Fruit fly (Drosophila melanogaster) whole organism, embryonic: Measurements from ENCODE around the gene CG33939.
A peak's percentile ranks its signal among the peaks of the same experiment; 100 is the strongest.

Source experiments
- BtbVII ChIP-seq: fragments of 200-800 bp; sonication (Bioruptor generic); optimal IDR thresholded peaks from 3 replicates; lab custom pipeline; 2017; ENCODE audit warnings: missing biosample characterization, mild to moderate bottlenecking, missing genetic modification characterization
- CG10321 ChIP-seq: fragments of 200-800 bp; sonication (Bioruptor generic); IDR thresholded peaks from 2 replicates; pipeline ENCODE4 v1.3.6; 2022; ENCODE audit warnings: missing biosample characterization, missing genetic modification characterization
- CG10654 ChIP-seq: fragments of 200-800 bp; sonication (Bioruptor generic); optimal IDR thresholded peaks from 2 replicates; lab custom pipeline; 2016; ENCODE audit warnings: missing biosample characterization, missing genetic modification characterization
- CG11085 ChIP-seq: fragments of 200-800 bp; sonication (Bioruptor generic); IDR thresholded peaks from 2 replicates; pipeline ENCODE4 v1.3.6; 2022; ENCODE audit warnings: missing biosample characterization, missing genetic modification characterization
- CG13287 ChIP-seq: fragments of 200-800 bp; sonication (Bioruptor generic); IDR thresholded peaks from 2 replicates; pipeline ENCODE4 v1.3.6; 2022; ENCODE audit warnings: missing biosample characterization, missing genetic modification characterization; ENCODE audit not compliant: partially characterized antibody
- CG13624 ChIP-seq: fragments of 200-800 bp; sonication (Bioruptor generic); optimal IDR thresholded peaks from 2 replicates; lab custom pipeline; 2016; ENCODE audit warnings: missing biosample characterization, missing genetic modification characterization
- CG14014 ChIP-seq: fragments of 200-800 bp; sonication (Bioruptor generic); IDR thresholded peaks from 2 replicates; pipeline ENCODE4 v1.3.6; 2022; ENCODE audit warnings: missing biosample characterization, missing genetic modification characterization
- CG1603 ChIP-seq: fragments of 200-800 bp; sonication (Bioruptor generic); optimal IDR thresholded peaks from 2 replicates; lab custom pipeline; 2019; ENCODE audit warnings: missing biosample characterization, mild to moderate bottlenecking, missing genetic modification characterization, moderate library complexity
- CG16863 ChIP-seq: fragments of 200-800 bp; sonication (Bioruptor generic); optimal IDR thresholded peaks from 3 replicates; lab custom pipeline; 2016; ENCODE audit warnings: missing biosample characterization, missing genetic modification characterization
- CG1792 ChIP-seq: fragments of 200-800 bp; sonication (Bioruptor generic); optimal IDR thresholded peaks from 2 replicates; lab custom pipeline; 2016; ENCODE audit warnings: missing biosample characterization, missing genetic modification characterization
- CG2116 ChIP-seq: fragments of 200-800 bp; sonication (Bioruptor generic); optimal IDR thresholded peaks from 3 replicates; lab custom pipeline; 2018; ENCODE audit warnings: missing biosample characterization, mild to moderate bottlenecking, missing genetic modification characterization
- CG2875 ChIP-seq: fragments of 200-800 bp; sonication (Bioruptor generic); optimal IDR thresholded peaks from 2 replicates; lab custom pipeline; 2017; ENCODE audit warnings: missing biosample characterization, mild to moderate bottlenecking, missing genetic modification characterization, missing genetic modification reagents
- CG9876 ChIP-seq: fragments of 200-800 bp; sonication (Bioruptor generic); optimal IDR thresholded peaks from 2 replicates; lab custom pipeline; 2016; ENCODE audit warnings: missing biosample characterization, missing genetic modification characterization
- CG9932 ChIP-seq: fragments of 200-800 bp; sonication (Bioruptor generic); IDR thresholded peaks from 2 replicates; pipeline ENCODE4 v1.3.6; 2022; ENCODE audit warnings: missing biosample characterization, missing genetic modification characterization
- Chrac-16 ChIP-seq: fragments of 200-800 bp; sonication (Bioruptor generic); optimal IDR thresholded peaks from 3 replicates; lab custom pipeline; 2016; ENCODE audit warnings: missing biosample characterization, missing genetic modification characterization
- D19B ChIP-seq: fragments of 200-800 bp; sonication (Bioruptor generic); optimal IDR thresholded peaks from 2 replicates; lab custom pipeline; 2017; ENCODE audit warnings: missing biosample characterization, mild to moderate bottlenecking, missing genetic modification characterization
- Dad ChIP-seq: fragments of 200-800 bp; sonication (Bioruptor generic); optimal IDR thresholded peaks from 3 replicates; lab custom pipeline; 2016; ENCODE audit warnings: missing biosample characterization, missing genetic modification characterization
- Dp ChIP-seq: fragments of 200-800 bp; sonication (Bioruptor generic); optimal IDR thresholded peaks from 2 replicates; lab custom pipeline; 2018; ENCODE audit warnings: missing biosample characterization, mild to moderate bottlenecking, missing genetic modification characterization, moderate library complexity
- HmgD ChIP-seq: fragments of 200-800 bp; sonication (Bioruptor generic); optimal IDR thresholded peaks from 3 replicates; lab custom pipeline; 2016; ENCODE audit warnings: missing biosample characterization, missing genetic modification characterization
- Hr78 ChIP-seq, 2 experiments: fragments of 200-800 bp in 1 of 2; fragments of >200 bp in 1 of 2; sonication (Bioruptor generic) in 1 of 2; optimal IDR thresholded peaks; 2 replicates each; lab custom pipeline; 2017 to 2019; ENCODE audit warnings: missing biosample characterization in 2 of 2, missing genetic modification characterization in 2 of 2, mild to moderate bottlenecking in 1 of 2, moderate library complexity in 1 of 2
- NC2α ChIP-seq: fragments of 200-800 bp; sonication (Bioruptor generic); optimal IDR thresholded peaks from 2 replicates; lab custom pipeline; 2016; ENCODE audit warnings: missing biosample characterization, missing genetic modification characterization
- Ptx1 ChIP-seq: fragments of 200-800 bp; sonication (Bioruptor generic); IDR thresholded peaks from 2 replicates; pipeline ENCODE4 v1.3.6; 2022; ENCODE audit warnings: missing biosample characterization, missing genetic modification characterization
- Spps ChIP-seq: fragments of 200-800 bp; sonication (Bioruptor generic); optimal IDR thresholded peaks from 2 replicates; lab custom pipeline; 2018; ENCODE audit warnings: missing biosample characterization, mild to moderate bottlenecking, missing genetic modification characterization
- ab ChIP-seq: fragments of 200-800 bp; sonication (Bioruptor generic); optimal IDR thresholded peaks from 2 replicates; lab custom pipeline; 2016; ENCODE audit warnings: missing biosample characterization, missing genetic modification characterization
- ap ChIP-seq: fragments of 200-800 bp; sonication (Bioruptor generic); IDR thresholded peaks from 2 replicates; pipeline ENCODE4 v1.3.6; 2022; ENCODE audit warnings: missing biosample characterization, missing genetic modification characterization
- bsh ChIP-seq, 2 experiments: fragments of 200-800 bp; sonication (Bioruptor generic); optimal IDR thresholded peaks; 2 replicates each; lab custom pipeline; 2017 to 2018; ENCODE audit warnings: mild to moderate bottlenecking in 2 of 2, missing biosample characterization in 2 of 2, missing genetic modification characterization in 2 of 2, moderate library complexity in 1 of 2
- chif ChIP-seq, 2 experiments: fragments of 200-800 bp; sonication (Bioruptor generic); optimal IDR thresholded peaks; 3 replicates each; lab custom pipeline; 2016; ENCODE audit warnings: missing biosample characterization in 2 of 2, missing genetic modification characterization in 2 of 2
- croc ChIP-seq: fragments of 200-800 bp; sonication (Bioruptor generic); conservative IDR thresholded peaks from 3 replicates; pipeline ENCODE4 v1.3.6; 2022; ENCODE audit warnings: missing biosample characterization, missing genetic modification characterization
- dimm ChIP-seq: fragments of 200-800 bp; sonication (Bioruptor generic); IDR thresholded peaks from 2 replicates; pipeline ENCODE4 v1.3.6; 2022; ENCODE audit warnings: missing biosample characterization, missing genetic modification characterization
- dmrt99B ChIP-seq: fragments of 200-800 bp; sonication (Bioruptor generic); optimal IDR thresholded peaks from 2 replicates; lab custom pipeline; 2018; ENCODE audit warnings: missing biosample characterization, mild to moderate bottlenecking, missing genetic modification characterization, moderate library complexity
- dysf ChIP-seq: fragments of 200-800 bp; sonication (Bioruptor generic); IDR thresholded peaks from 3 replicates; pipeline ENCODE4 v1.3.6; 2022; ENCODE audit warnings: missing biosample characterization, missing genetic modification characterization
- fd64A ChIP-seq: fragments of 200-800 bp; sonication (Bioruptor generic); optimal IDR thresholded peaks from 3 replicates; lab custom pipeline; 2018; ENCODE audit warnings: missing biosample characterization, mild to moderate bottlenecking, missing genetic modification characterization
- fru ChIP-seq: fragments of >200 bp; optimal IDR thresholded peaks from 2 replicates; lab custom pipeline; 2017
- gem ChIP-seq: fragments of 200-800 bp; sonication (Bioruptor generic); optimal IDR thresholded peaks from 2 replicates; lab custom pipeline; 2019; ENCODE audit warnings: missing biosample characterization, mild to moderate bottlenecking, missing genetic modification characterization, moderate library complexity
- gsb-n ChIP-seq: fragments of 200-800 bp; sonication (Bioruptor generic); optimal IDR thresholded peaks from 3 replicates; lab custom pipeline; 2018; ENCODE audit warnings: missing biosample characterization, mild to moderate bottlenecking, missing genetic modification characterization
- her ChIP-seq: fragments of 200-800 bp; sonication (Bioruptor generic); optimal IDR thresholded peaks from 2 replicates; lab custom pipeline; 2016; ENCODE audit warnings: missing biosample characterization, missing genetic modification characterization
- inv ChIP-seq: fragments of 200-800 bp; sonication (Bioruptor generic); IDR thresholded peaks from 2 replicates; pipeline ENCODE4 v1.3.6; 2022; ENCODE audit warnings: missing biosample characterization, missing genetic modification characterization; ENCODE audit not compliant: partially characterized antibody
- klu ChIP-seq: fragments of 200-800 bp; sonication (Bioruptor generic); IDR thresholded peaks from 2 replicates; pipeline ENCODE4 v1.3.6; 2022; ENCODE audit warnings: missing biosample characterization, missing genetic modification characterization
- lab ChIP-seq: fragments of 200-800 bp; sonication (Bioruptor generic); optimal IDR thresholded peaks from 3 replicates; lab custom pipeline; 2017; ENCODE audit warnings: missing biosample characterization, missing genetic modification characterization, mild to moderate bottlenecking, moderate library complexity, missing genetic modification reagents
- lbe ChIP-seq: fragments of 200-800 bp; sonication (Bioruptor generic); optimal IDR thresholded peaks from 2 replicates; lab custom pipeline; 2016; ENCODE audit warnings: missing biosample characterization, mild to moderate bottlenecking, missing genetic modification characterization
- lilli ChIP-seq: fragments of 200-800 bp; sonication (Bioruptor generic); optimal IDR thresholded peaks from 3 replicates; lab custom pipeline; 2016; ENCODE audit warnings: missing biosample characterization, missing genetic modification characterization
- p53 ChIP-seq: fragments of 200-800 bp; sonication (Bioruptor generic); optimal IDR thresholded peaks from 2 replicates; lab custom pipeline; 2016; ENCODE audit warnings: missing biosample characterization, missing genetic modification characterization
- pan ChIP-seq, 4 experiments: fragments of >200 bp in 3 of 4; fragments of 200-800 bp in 1 of 4; sonication (Bioruptor generic) in 1 of 4; optimal IDR thresholded peaks in 3 of 4; IDR thresholded peaks in 1 of 4; 2 replicates each; pipeline versions ENCODE4 v1.3.6 to Lab custom; 2017 to 2022; ENCODE audit warnings: missing biosample characterization in 2 of 4, missing genetic modification characterization in 2 of 4, mixed read lengths in 1 of 4
- phol ChIP-seq: fragments of 200-800 bp; sonication (Bioruptor generic); optimal IDR thresholded peaks from 3 replicates; lab custom pipeline; 2018; ENCODE audit warnings: missing biosample characterization, mild to moderate bottlenecking, missing genetic modification characterization, moderate library complexity
- sens-2 ChIP-seq: fragments of 200-800 bp; sonication (Bioruptor generic); IDR thresholded peaks from 2 replicates; pipeline ENCODE4 v1.3.6; 2022; ENCODE audit warnings: missing biosample characterization, missing genetic modification characterization
- sisA ChIP-seq: fragments of 200-800 bp; sonication (Bioruptor generic); IDR thresholded peaks from 2 replicates; pipeline ENCODE4 v1.3.6; 2022; ENCODE audit warnings: missing biosample characterization, missing genetic modification characterization
- sqz ChIP-seq: fragments of 200-800 bp; sonication (Bioruptor generic); optimal IDR thresholded peaks from 3 replicates; lab custom pipeline; 2018; ENCODE audit warnings: missing biosample characterization, mild to moderate bottlenecking, missing genetic modification characterization
- ssp ChIP-seq: fragments of 200-800 bp; sonication (Bioruptor generic); IDR thresholded peaks from 2 replicates; pipeline ENCODE4 v1.3.6; 2022; ENCODE audit warnings: missing biosample characterization, missing genetic modification characterization
- tgo ChIP-seq: fragments of 200-800 bp; sonication (Bioruptor generic); IDR thresholded peaks from 3 replicates; pipeline ENCODE4 v1.3.6; 2022; ENCODE audit warnings: missing biosample characterization, missing genetic modification characterization
- tio ChIP-seq: fragments of 200-800 bp; sonication (Bioruptor generic); optimal IDR thresholded peaks from 2 replicates; lab custom pipeline; 2017; ENCODE audit warnings: missing biosample characterization, missing genetic modification characterization, inconsistent platforms
- usp ChIP-seq: fragments of >200 bp; optimal IDR thresholded peaks from 2 replicates; lab custom pipeline; 2017; ENCODE audit warnings: missing biosample characterization, missing genetic modification characterization

Gene CG33939

dm6 chrX:19187624-19188085 is 13.0 kb upstream of the CG33939 start, which contains the start of gene Mec2 (continued):
- TF ChIP-seq Hr78 (GFP tag; optimal IDR thresholded peaks at IDR 0.05; lab: Kevin White, UChicago): peak in 1 of 2 experiments; percentile 83
- TF ChIP-seq ap: peak; percentile 38; the same call in 1 of the 2 replicates
- no peak for TF ChIP-seq ssp
- TF ChIP-seq BtbVII (GFP tag; lab: Kevin White, UChicago): no peak
- TF ChIP-seq CG11085 (GFP tag; lab: Robert Waterston, UW): no peak
- peak; percentile 32 for TF ChIP-seq lab (GFP tag; lab: Kevin White, UChicago)
- no peak for TF ChIP-seq pan (optimal IDR thresholded peaks at IDR 0.05; lab: Kevin White, UChicago)
- TF ChIP-seq pan (GFP tag; optimal IDR thresholded peaks at IDR 0.05 in 1 of 2, IDR thresholded peaks at IDR 0.05 in 1 of 2): peak in 1 of 2 experiments; percentile 52
- TF ChIP-seq sens-2 (GFP tag; lab: Robert Waterston, UW): no peak
- TF ChIP-seq CG14014: peak; percentile 57
- no peak for TF ChIP-seq CG1792 (GFP tag; lab: Kevin White, UChicago)
- peak; percentile 56 for TF ChIP-seq dmrt99B (tag; lab: Kevin White, UChicago)
- peak; percentile 20 for TF ChIP-seq CG13624
- TF ChIP-seq ab: peak; percentile 2
- peak; percentile 30 for TF ChIP-seq her (GFP tag; lab: Kevin White, UChicago)
- no peak for TF ChIP-seq gem (tag; lab: Kevin White, UChicago)
- TF ChIP-seq Ptx1 (GFP tag; lab: Robert Waterston, UW): peak; percentile 71
- peak; percentile 35 for TF ChIP-seq Dad (GFP tag; lab: Kevin White, UChicago)
- TF ChIP-seq dysf (GFP tag; lab: Robert Waterston, UW): peak; percentile 62
- TF ChIP-seq fru: no peak
- TF ChIP-seq tio (GFP tag; lab: Kevin White, UChicago): no peak
- TF ChIP-seq CG10654 (GFP tag; lab: Kevin White, UChicago): peak; percentile 13
- no peak for TF ChIP-seq CG10321 (GFP tag; lab: Robert Waterston, UW)
- TF ChIP-seq CG9932 (GFP tag; lab: Robert Waterston, UW): peak; percentile 34
- TF ChIP-seq HmgD (GFP tag; lab: Kevin White, UChicago): no peak
- no peak for TF ChIP-seq NC2α (GFP tag; lab: Kevin White, UChicago)
- TF ChIP-seq Spps (tag; lab: Kevin White, UChicago): no peak
- no peak for TF ChIP-seq CG9876
- peak; percentile 17 to 70 for TF ChIP-seq bsh (GFP tag; optimal IDR thresholded peaks at IDR 0.05; lab: Kevin White, UChicago)
- TF ChIP-seq chif (GFP tag; optimal IDR thresholded peaks at IDR 0.05; lab: Kevin White, UChicago): peak; percentile 68 to 70
- no peak for TF ChIP-seq p53 (GFP tag; lab: Kevin White, UChicago)
- TF ChIP-seq lbe (GFP tag; lab: Kevin White, UChicago): peak; percentile 44
- peak; percentile 18 for TF ChIP-seq phol
- no peak for TF ChIP-seq CG2116 (GFP tag; lab: Kevin White, UChicago)
- no peak for TF ChIP-seq fd64A (GFP tag; lab: Kevin White, UChicago)
- peak; percentile 54 for TF ChIP-seq CG16863 (GFP tag; lab: Kevin White, UChicago)
- TF ChIP-seq lilli (GFP tag; lab: Kevin White, UChicago): peak; percentile 26
- no peak for TF ChIP-seq sqz (GFP tag; lab: Kevin White, UChicago)
- TF ChIP-seq inv (GFP tag; lab: Robert Waterston, UW): no peak
- no peak for TF ChIP-seq CG13287 (GFP tag; lab: Robert Waterston, UW)
- TF ChIP-seq Dp (GFP tag; lab: Kevin White, UChicago): no peak
- TF ChIP-seq gsb-n: no peak
- peak; percentile 43 for TF ChIP-seq CG2875
- TF ChIP-seq tgo (GFP tag; lab: Robert Waterston, UW): peak; percentile 55
- TF ChIP-seq klu (GFP tag; lab: Robert Waterston, UW): no peak
- no peak for TF ChIP-seq croc (GFP tag; lab: Robert Waterston, UW)
- TF ChIP-seq Chrac-16 (GFP tag; lab: Kevin White, UChicago): peak; percentile 63
- peak; percentile 74 for TF ChIP-seq CG1603 (tag; lab: Kevin White, UChicago)
- TF ChIP-seq D19B (GFP tag; lab: Kevin White, UChicago): no peak
- peak; percentile 49 for TF ChIP-seq sisA
- TF ChIP-seq usp: no peak
- TF ChIP-seq dimm (GFP tag; lab: Robert Waterston, UW): no peak
